Worm (Caenorhabditis elegans) whole organism, L4 larva: Measurements from ENCODE around the gene gly-1.

Experiments used
- D1046.2 ChIP-seq: fragments of 200-800 bp; sonication (Bioruptor generic); IDR thresholded peaks from 2 replicates; pipeline ENCODE4 v1.3.6; 2022; ENCODE audit warnings: missing genetic modification characterization, missing compliant biosample characterization
- F10B5.3 ChIP-seq: sonication (generic microtip); optimal IDR thresholded peaks from 2 replicates; lab custom pipeline; 2016; ENCODE audit warnings: mild to moderate bottlenecking, missing genetic modification characterization, missing compliant biosample characterization
- F44E2.7 ChIP-seq: fragments of 200-800 bp; sonication (Bioruptor generic); IDR thresholded peaks from 2 replicates; pipeline ENCODE4 v2.1.2; 2022; ENCODE audit warnings: missing genetic modification characterization, missing compliant biosample characterization
- F49E8.2 ChIP-seq: sonication (generic microtip); optimal IDR thresholded peaks from 2 replicates; lab custom pipeline; 2016; ENCODE audit warnings: missing compliant biosample characterization, mild to moderate bottlenecking, missing genetic modification characterization, borderline replicate concordance
- Y105C5A.15 ChIP-seq: fragments of 200-800 bp; sonication (Bioruptor generic); IDR thresholded peaks from 2 replicates; pipeline ENCODE4 v1.3.6; 2022; ENCODE audit warnings: missing genetic modification characterization, missing compliant biosample characterization
- Y48G9A.11 ChIP-seq: fragments of 200-800 bp; sonication (Bioruptor generic); IDR thresholded peaks from 2 replicates; pipeline ENCODE4 v1.3.6; 2022; ENCODE audit warnings: missing genetic modification reagents, missing genetic modification characterization, missing compliant biosample characterization
- Y5F2A.4 ChIP-seq: fragments of 200-800 bp; sonication (Bioruptor generic); optimal IDR thresholded peaks from 2 replicates; lab custom pipeline; 2018; ENCODE audit warnings: mild to moderate bottlenecking, missing genetic modification characterization, missing compliant biosample characterization
- ZK546.5 ChIP-seq, 2 experiments: sonication (generic microtip); optimal IDR thresholded peaks; 2 replicates each; lab custom pipeline; 2017; ENCODE audit warnings: missing biosample characterization in 2 of 2, missing genetic modification characterization in 2 of 2
- aha-1 ChIP-seq: fragments of 150-350 bp; peaks from one replicate; lab custom pipeline; 2014; ENCODE audit warnings: missing biosample characterization, missing genetic modification characterization
- aly-2 ChIP-seq: sonication (generic microtip); optimal IDR thresholded peaks from 2 replicates; lab custom pipeline; 2018; ENCODE audit warnings: missing biosample characterization, missing genetic modification characterization
- ama-1 ChIP-seq: fragments of 150-350 bp; optimal IDR thresholded peaks from 2 replicates; lab custom pipeline; 2014; ENCODE audit warnings: inconsistent platforms, mixed read lengths
- arid-1 ChIP-seq: fragments of 200-800 bp; sonication (Bioruptor generic); conservative IDR thresholded peaks from 2 replicates; pipeline ENCODE4 v1.3.6; 2022; ENCODE audit warnings: missing genetic modification reagents, missing genetic modification characterization, missing compliant biosample characterization
- attf-4 ChIP-seq: sonication (generic microtip); optimal IDR thresholded peaks from 3 replicates; lab custom pipeline; 2017; ENCODE audit warnings: missing biosample characterization, missing genetic modification characterization
- ceh-32 ChIP-seq: sonication (generic microtip); optimal IDR thresholded peaks from 2 replicates; lab custom pipeline; 2016; ENCODE audit warnings: mild to moderate bottlenecking, missing genetic modification characterization, missing compliant biosample characterization; ENCODE audit not compliant: poor library complexity
- ceh-82 ChIP-seq: sonication (generic microtip); optimal IDR thresholded peaks from 2 replicates; lab custom pipeline; 2017; ENCODE audit warnings: missing biosample characterization, missing genetic modification characterization
- ces-1 ChIP-seq: fragments of 150-350 bp; sonication (generic microtip); optimal IDR thresholded peaks from 4 replicates; lab custom pipeline; 2014; ENCODE audit warnings: missing biosample characterization, missing genetic modification reagents, missing genetic modification characterization
- daf-12 ChIP-seq: fragments of 150-350 bp; optimal IDR thresholded peaks from 2 replicates; lab custom pipeline; 2014; ENCODE audit warnings: missing biosample characterization, missing genetic modification reagents, missing genetic modification characterization
- daf-16 ChIP-seq, 3 experiments: sonication (generic microtip); optimal IDR thresholded peaks; 2 replicates each; lab custom pipeline; 2016 to 2017; ENCODE audit warnings: missing genetic modification characterization in 3 of 3, missing genetic modification reagents in 3 of 3, mild to moderate bottlenecking in 2 of 3, missing compliant biosample characterization in 2 of 3, missing biosample characterization in 1 of 3, moderate library complexity in 1 of 3
- daf-19 ChIP-seq: fragments of 200-800 bp; sonication (Bioruptor generic); conservative IDR thresholded peaks from 2 replicates; pipeline ENCODE4 v1.3.6; 2022; ENCODE audit warnings: missing genetic modification characterization, missing compliant biosample characterization
- daf-8 ChIP-seq: fragments of 200-800 bp; sonication (Bioruptor generic); IDR thresholded peaks from 2 replicates; pipeline ENCODE4 v1.3.6; 2022; ENCODE audit warnings: missing genetic modification characterization, missing compliant biosample characterization
- dmd-6 ChIP-seq: fragments of 200-800 bp; sonication (Bioruptor generic); IDR thresholded peaks from 2 replicates; pipeline ENCODE4 v1.3.6; 2022; ENCODE audit warnings: missing genetic modification reagents, missing genetic modification characterization, missing compliant biosample characterization
- dpl-1 ChIP-seq: fragments of 150-350 bp; optimal IDR thresholded peaks from 2 replicates; lab custom pipeline; 2014; ENCODE audit warnings: missing biosample characterization, missing genetic modification reagents, missing genetic modification characterization
- dve-1 ChIP-seq: sonication (generic microtip); optimal IDR thresholded peaks from 2 replicates; lab custom pipeline; 2017; ENCODE audit warnings: antibody characterized with exemption, mild to moderate bottlenecking, missing genetic modification characterization, missing compliant biosample characterization; ENCODE audit not compliant: insufficient read depth
- egl-43 ChIP-seq: fragments of 200-800 bp; sonication (Bioruptor generic); IDR thresholded peaks from 2 replicates; pipeline ENCODE4 v1.3.6; 2022; ENCODE audit warnings: missing genetic modification reagents, missing genetic modification characterization, missing compliant biosample characterization
- fkh-10 ChIP-seq: fragments of 150-350 bp; optimal IDR thresholded peaks from 2 replicates; lab custom pipeline; 2014; ENCODE audit warnings: missing biosample characterization, missing genetic modification reagents, missing genetic modification characterization
- fos-1 ChIP-seq: fragments of 150-350 bp; optimal IDR thresholded peaks from 2 replicates; lab custom pipeline; 2014; ENCODE audit warnings: missing biosample characterization, missing genetic modification characterization
- gei-8 ChIP-seq: fragments of 200-800 bp; sonication (Bioruptor generic); optimal IDR thresholded peaks from 2 replicates; lab custom pipeline; 2018; ENCODE audit warnings: mild to moderate bottlenecking, missing genetic modification characterization, missing compliant biosample characterization
- hif-1 ChIP-seq, 2 experiments: sonication (generic microtip); optimal IDR thresholded peaks; 2 replicates each; lab custom pipeline; 2016 to 2017; ENCODE audit warnings: missing compliant biosample characterization in 2 of 2, missing genetic modification characterization in 2 of 2, missing genetic modification reagents in 2 of 2, missing genotype in 2 of 2, mild to moderate bottlenecking in 1 of 2
- hlh-11 ChIP-seq: fragments of 200-800 bp; sonication (Bioruptor generic); optimal IDR thresholded peaks from 2 replicates; lab custom pipeline; 2018; ENCODE audit warnings: mild to moderate bottlenecking, missing genetic modification characterization, missing compliant biosample characterization
- hlh-30 ChIP-seq: sonication (generic microtip); optimal IDR thresholded peaks from 2 replicates; lab custom pipeline; 2017; ENCODE audit warnings: antibody characterized with exemption, mild to moderate bottlenecking, missing genetic modification characterization, missing compliant biosample characterization; ENCODE audit not compliant: insufficient read depth
- lin-15B ChIP-seq: fragments of 150-350 bp; sonication (generic microtip); optimal IDR thresholded peaks from 3 replicates; lab custom pipeline; 2014; ENCODE audit warnings: missing biosample characterization, missing genetic modification characterization
- lir-3 ChIP-seq: sonication (generic microtip); optimal IDR thresholded peaks from 2 replicates; lab custom pipeline; 2016; ENCODE audit warnings: mild to moderate bottlenecking, missing genetic modification characterization, missing compliant biosample characterization
- madf-9 ChIP-seq: fragments of 200-800 bp; sonication (Bioruptor generic); conservative IDR thresholded peaks from 2 replicates; pipeline ENCODE4 v1.3.6; 2022; ENCODE audit warnings: missing genetic modification reagents, missing genetic modification characterization, missing compliant biosample characterization
- nhr-10 ChIP-seq: fragments of 150-350 bp; optimal IDR thresholded peaks from 2 replicates; lab custom pipeline; 2014; ENCODE audit warnings: missing biosample characterization, missing genetic modification characterization
- nhr-102 ChIP-seq: sonication (generic microtip); optimal IDR thresholded peaks from 2 replicates; lab custom pipeline; 2016; ENCODE audit warnings: mild to moderate bottlenecking, missing genetic modification characterization, moderate library complexity, missing compliant biosample characterization
- nhr-111 ChIP-seq: fragments of 200-800 bp; sonication (Bioruptor generic); optimal IDR thresholded peaks from 2 replicates; lab custom pipeline; 2018; ENCODE audit warnings: mild to moderate bottlenecking, missing genetic modification characterization, missing compliant biosample characterization
- nhr-237 ChIP-seq: sonication (generic microtip); optimal IDR thresholded peaks from 2 replicates; lab custom pipeline; 2017; ENCODE audit warnings: missing biosample characterization, missing genetic modification characterization
- nhr-28 ChIP-seq: fragments of 150-350 bp; optimal IDR thresholded peaks from 2 replicates; lab custom pipeline; 2014; ENCODE audit warnings: missing biosample characterization, missing genetic modification characterization
- nhr-41 ChIP-seq: fragments of 200-800 bp; sonication (Bioruptor generic); IDR thresholded peaks from 2 replicates; pipeline ENCODE4 v1.3.6; 2022; ENCODE audit warnings: missing genetic modification reagents, missing genetic modification characterization, missing compliant biosample characterization
- nhr-48 ChIP-seq: sonication (generic microtip); optimal IDR thresholded peaks from 2 replicates; lab custom pipeline; 2016; ENCODE audit warnings: mild to moderate bottlenecking, missing genetic modification characterization, missing compliant biosample characterization
- rbr-2 ChIP-seq: sonication (generic microtip); optimal IDR thresholded peaks from 2 replicates; lab custom pipeline; 2016; ENCODE audit warnings: missing genotype, missing genetic modification characterization, missing compliant biosample characterization
- spr-1 ChIP-seq: sonication (generic microtip); optimal IDR thresholded peaks from 2 replicates; lab custom pipeline; 2016; ENCODE audit warnings: mild to moderate bottlenecking, missing genetic modification characterization, missing compliant biosample characterization
- spr-3 ChIP-seq: fragments of 200-800 bp; sonication (Bioruptor generic); optimal IDR thresholded peaks from 2 replicates; lab custom pipeline; 2018; ENCODE audit warnings: mild to moderate bottlenecking, missing genetic modification characterization, missing compliant biosample characterization
- tag-97 ChIP-seq: fragments of 200-800 bp; sonication (Bioruptor generic); IDR thresholded peaks from 2 replicates; pipeline ENCODE4 v1.3.6; 2022; ENCODE audit warnings: missing genetic modification characterization, missing compliant biosample characterization
- tra-1 ChIP-seq: fragments of 200-800 bp; sonication (Bioruptor generic); IDR thresholded peaks from 2 replicates; pipeline ENCODE4 v1.3.6; 2022; ENCODE audit warnings: missing genetic modification reagents, missing genetic modification characterization, missing compliant biosample characterization
- unc-130 ChIP-seq: sonication (generic microtip); optimal IDR thresholded peaks from 2 replicates; lab custom pipeline; 2016; ENCODE audit warnings: missing genetic modification reagents, missing genetic modification characterization, missing compliant biosample characterization
- unc-39 ChIP-seq: sonication (generic microtip); optimal IDR thresholded peaks from 2 replicates; lab custom pipeline; 2017; ENCODE audit warnings: missing biosample characterization, missing genetic modification characterization
- zag-1 ChIP-seq: fragments of 150-350 bp; optimal IDR thresholded peaks from 2 replicates; lab custom pipeline; 2014; ENCODE audit warnings: missing biosample characterization, missing genetic modification characterization
- zfp-3 ChIP-seq: fragments of 200-800 bp; sonication (Bioruptor generic); conservative IDR thresholded peaks from 2 replicates; pipeline ENCODE4 v1.3.6; 2022; ENCODE audit warnings: missing genetic modification reagents, missing genetic modification characterization, missing compliant biosample characterization
- zip-11 ChIP-seq: fragments of 200-800 bp; sonication (Bioruptor generic); IDR thresholded peaks from 2 replicates; pipeline ENCODE4 v1.3.6; 2022; ENCODE audit warnings: missing genetic modification characterization, missing compliant biosample characterization
- zip-2 ChIP-seq: fragments of 150-350 bp; optimal IDR thresholded peaks from 2 replicates; lab custom pipeline; 2014; ENCODE audit warnings: missing biosample characterization, missing genetic modification characterization

Gene gly-1

DNA sequence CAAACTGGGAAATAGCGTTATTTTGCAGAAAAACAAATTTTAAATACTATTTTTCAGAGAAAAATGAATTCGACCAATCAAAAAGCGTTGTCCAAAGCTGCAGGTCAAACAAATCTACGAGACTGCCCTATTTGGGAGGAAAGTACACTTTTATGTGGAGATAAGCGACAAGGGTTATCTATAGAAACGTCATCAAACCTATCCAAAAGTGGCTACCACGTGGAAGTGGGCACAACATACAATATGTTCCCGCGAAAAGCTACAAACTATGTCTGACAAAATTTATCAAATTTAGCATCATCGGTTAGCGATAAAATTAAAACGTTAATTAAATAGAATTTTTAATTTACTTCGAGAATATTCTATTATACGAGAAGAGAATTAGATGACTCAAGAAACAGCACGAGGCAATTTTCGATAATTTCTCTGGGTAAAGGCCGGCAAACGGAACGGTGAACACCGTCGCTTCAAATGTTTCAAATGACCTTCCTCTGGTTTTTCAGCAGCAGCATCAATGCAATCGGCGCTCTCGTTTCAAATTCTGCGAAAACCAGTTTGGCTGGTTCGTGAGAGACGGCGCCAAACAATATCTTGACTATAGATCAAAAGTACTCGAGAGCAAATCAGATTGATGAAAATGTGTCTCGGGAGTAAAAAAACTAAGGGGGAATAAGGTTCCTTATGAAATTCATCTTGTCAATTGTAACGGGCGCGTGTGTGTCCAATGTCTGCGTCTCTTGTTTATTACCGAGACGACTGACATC, 40.1 kb downstream of the gly-1 start:
- TF ChIP-seq tra-1 (peak; percentile 45; the same call in 1 of the 2 replicates), nhr-102 (peak; percentile 31), hif-1 (tag; optimal IDR thresholded peaks at IDR 0.05; lab: Kevin White, UChicago) (no peak), attf-4 (tag; lab: Kevin White, UChicago) (no peak), lir-3 (tag; lab: Kevin White, UChicago) (no peak), spr-3 (no peak), Y5F2A.4 (no peak), hlh-30 (peak; percentile 37), D1046.2 (no peak), tag-97 (GFP tag; lab: Robert Waterston, UW) (no peak), zip-2 (tag; lab: Kevin White, UChicago) (no peak), dve-1 (tag; lab: Kevin White, UChicago) (peak; percentile 77), F44E2.7 (GFP tag; lab: Robert Waterston, UW) (no peak), dpl-1 (no peak), nhr-41 (no peak), nhr-111 (no peak), unc-39 (tag; lab: Kevin White, UChicago) (no peak), Y105C5A.15 (no peak), zfp-3 (GFP tag; lab: Robert Waterston, UW) (no peak), zag-1 (tag; lab: Kevin White, UChicago) (no peak), zip-11 (GFP tag; lab: Robert Waterston, UW) (no peak), unc-130 (no peak), ceh-82 (no peak), fkh-10 (GFP tag; lab: Kevin White, UChicago) (peak; percentile 32), fos-1 (tag; lab: Kevin White, UChicago) (no peak), ZK546.5 (tag; optimal IDR thresholded peaks at IDR 0.05; lab: Kevin White, UChicago) (no peak), spr-1 (tag; lab: Kevin White, UChicago) (no peak), ces-1 (no peak), nhr-48 (tag; lab: Kevin White, UChicago) (peak; percentile 30), daf-8 (no peak), egl-43 (GFP tag; lab: Robert Waterston, UW) (no peak), daf-12 (tag; lab: Kevin White, UChicago) (no peak), F49E8.2 (tag; lab: Kevin White, UChicago) (no peak), F10B5.3 (no peak), aly-2 (tag; lab: Kevin White, UChicago) (no peak), nhr-28 (tag; lab: Kevin White, UChicago) (peak; percentile 79), aha-1 (tag; lab: Kevin White, UChicago) (peak; percentile 72), arid-1 (GFP tag; lab: Robert Waterston, UW) (no peak), lin-15B (no peak), daf-16 (GFP tag; optimal IDR thresholded peaks at IDR 0.05; lab: Kevin White, UChicago) (no peak), daf-16 (tag; optimal IDR thresholded peaks at IDR 0.05; lab: Kevin White, UChicago) (peak; percentile 62), ama-1 (lab: Kevin White, UChicago) (no peak), dmd-6 (GFP tag; lab: Robert Waterston, UW) (peak; percentile 74), ceh-32 (tag; lab: Kevin White, UChicago) (no peak), nhr-10 (tag; lab: Kevin White, UChicago) (no peak), gei-8 (no peak), Y48G9A.11 (GFP tag; lab: Robert Waterston, UW) (no peak), hlh-11 (tag; lab: Kevin White, UChicago) (peak; percentile 61), nhr-237 (tag; lab: Kevin White, UChicago) (no peak), daf-19 (GFP tag; lab: Robert Waterston, UW) (no peak), madf-9 (no peak), rbr-2 (tag; lab: Kevin White, UChicago) (no peak)
